Worm (Caenorhabditis elegans) whole organism, L2 larva: ENCODE results near the gene srh-140.

Source experiments
- C34F6.9 ChIP-seq: fragments of 150-350 bp; optimal IDR thresholded peaks from 2 replicates; lab custom pipeline; 2014; ENCODE audit warnings: missing biosample characterization, missing genetic modification characterization
- F13H6.1 ChIP-seq: sonication (generic microtip); optimal IDR thresholded peaks from 2 replicates; lab custom pipeline; 2016; ENCODE audit warnings: missing genetic modification characterization, missing compliant biosample characterization
- R02D3.7 ChIP-seq: fragments of 150-350 bp; optimal IDR thresholded peaks from 2 replicates; lab custom pipeline; 2014; ENCODE audit warnings: missing biosample characterization, missing genetic modification characterization
- ZK546.5 ChIP-seq: sonication (generic microtip); optimal IDR thresholded peaks from 2 replicates; lab custom pipeline; 2017; ENCODE audit warnings: missing biosample characterization, missing genetic modification characterization
- alr-1 ChIP-seq: fragments of 150-350 bp; optimal IDR thresholded peaks from 2 replicates; lab custom pipeline; 2014; ENCODE audit warnings: missing biosample characterization, missing genetic modification characterization
- aly-2 ChIP-seq: fragments of 150-350 bp; optimal IDR thresholded peaks from 2 replicates; lab custom pipeline; 2014; ENCODE audit warnings: missing biosample characterization, missing genetic modification characterization
- ama-1 ChIP-seq: fragments of 150-350 bp; optimal IDR thresholded peaks from 2 replicates; lab custom pipeline; 2018; ENCODE audit warnings: inconsistent platforms
- blmp-1 ChIP-seq: sonication (generic microtip); optimal IDR thresholded peaks from 2 replicates; lab custom pipeline; 2017; ENCODE audit warnings: missing genetic modification characterization, mild to moderate bottlenecking, missing compliant biosample characterization, antibody characterized with exemption, moderate library complexity; ENCODE audit not compliant: insufficient read depth
- ceh-82 ChIP-seq: fragments of 150-350 bp; optimal IDR thresholded peaks from 2 replicates; lab custom pipeline; 2014; ENCODE audit warnings: missing biosample characterization, missing genetic modification characterization
- crh-2 ChIP-seq: sonication (generic microtip); optimal IDR thresholded peaks from 2 replicates; lab custom pipeline; 2017; ENCODE audit warnings: missing biosample characterization, missing genetic modification characterization
- dmd-4 ChIP-seq: sonication (generic microtip); optimal IDR thresholded peaks from 2 replicates; lab custom pipeline; 2017; ENCODE audit warnings: missing biosample characterization, missing genetic modification characterization
- egl-27 ChIP-seq: sonication (generic microtip); optimal IDR thresholded peaks from 3 replicates; lab custom pipeline; 2017; ENCODE audit warnings: missing biosample characterization, missing genetic modification reagents, missing genetic modification characterization
- elt-1 ChIP-seq: fragments of 150-350 bp; optimal IDR thresholded peaks from 2 replicates; lab custom pipeline; 2014; ENCODE audit warnings: missing biosample characterization, missing genetic modification characterization
- elt-3 ChIP-seq: sonication (generic microtip); optimal IDR thresholded peaks from 2 replicates; lab custom pipeline; 2017; ENCODE audit warnings: missing biosample characterization, missing genetic modification characterization
- fos-1 ChIP-seq: fragments of 150-350 bp; optimal IDR thresholded peaks from 2 replicates; lab custom pipeline; 2014; ENCODE audit warnings: missing biosample characterization, missing genetic modification characterization
- gmeb-1 ChIP-seq: fragments of 150-350 bp; optimal IDR thresholded peaks from 2 replicates; lab custom pipeline; 2014; ENCODE audit warnings: missing biosample characterization, missing genetic modification characterization
- lin-11 ChIP-seq: fragments of 150-350 bp; sonication (generic microtip); optimal IDR thresholded peaks from 2 replicates; lab custom pipeline; 2014; ENCODE audit warnings: missing biosample characterization, missing genetic modification characterization, inconsistent platforms, mixed read lengths
- lin-13 ChIP-seq: fragments of 150-350 bp; optimal IDR thresholded peaks from 2 replicates; lab custom pipeline; 2014; ENCODE audit warnings: missing biosample characterization, missing genetic modification reagents, missing genetic modification characterization
- lin-39 ChIP-seq: fragments of 150-350 bp; optimal IDR thresholded peaks from 2 replicates; lab custom pipeline; 2014; ENCODE audit warnings: missing biosample characterization, missing genetic modification reagents, missing genetic modification characterization
- lsy-2 ChIP-seq, 2 experiments: fragments of 150-350 bp in 1 of 2; sonication (generic microtip) in 1 of 2; optimal IDR thresholded peaks; 2 replicates each; lab custom pipeline; 2014 to 2017; ENCODE audit warnings: missing biosample characterization in 2 of 2, missing genetic modification characterization in 2 of 2
- mab-5 ChIP-seq: fragments of 150-350 bp; optimal IDR thresholded peaks from 2 replicates; lab custom pipeline; 2014; ENCODE audit warnings: missing biosample characterization, missing genetic modification characterization
- mbf-1 ChIP-seq: sonication (generic microtip); optimal IDR thresholded peaks from 2 replicates; lab custom pipeline; 2017; ENCODE audit warnings: missing biosample characterization, missing genetic modification characterization
- mdl-1 ChIP-seq, 2 experiments: fragments of 150-350 bp in 1 of 2; sonication (generic microtip) in 1 of 2; optimal IDR thresholded peaks; 2 replicates each; lab custom pipeline; 2017; ENCODE audit warnings: missing biosample characterization in 2 of 2, missing genetic modification characterization in 2 of 2
- nhr-10 ChIP-seq: sonication (generic microtip); optimal IDR thresholded peaks from 2 replicates; lab custom pipeline; 2017; ENCODE audit warnings: missing biosample characterization, missing genetic modification characterization
- nhr-11 ChIP-seq: fragments of 150-350 bp; optimal IDR thresholded peaks from 2 replicates; lab custom pipeline; 2014; ENCODE audit warnings: missing biosample characterization, missing genetic modification characterization
- nhr-12 ChIP-seq: fragments of 150-350 bp; optimal IDR thresholded peaks from 2 replicates; lab custom pipeline; 2014; ENCODE audit warnings: missing biosample characterization, missing genetic modification characterization
- nhr-129 ChIP-seq: fragments of 150-350 bp; optimal IDR thresholded peaks from 2 replicates; lab custom pipeline; 2014; ENCODE audit warnings: missing biosample characterization, missing genetic modification characterization
- nhr-21 ChIP-seq: fragments of 150-350 bp; optimal IDR thresholded peaks from 2 replicates; lab custom pipeline; 2014; ENCODE audit warnings: missing biosample characterization, missing genetic modification characterization
- nhr-23 ChIP-seq: fragments of 150-350 bp; optimal IDR thresholded peaks from 2 replicates; lab custom pipeline; 2014; ENCODE audit warnings: missing biosample characterization, missing genetic modification reagents, missing genetic modification characterization
- nhr-237 ChIP-seq: fragments of 150-350 bp; optimal IDR thresholded peaks from 2 replicates; lab custom pipeline; 2014; ENCODE audit warnings: missing biosample characterization, missing genetic modification characterization
- nhr-25 ChIP-seq: fragments of 150-350 bp; sonication (generic microtip); optimal IDR thresholded peaks from 3 replicates; lab custom pipeline; 2014; ENCODE audit warnings: missing biosample characterization, missing genetic modification characterization
- nhr-6 ChIP-seq: fragments of 150-350 bp; optimal IDR thresholded peaks from 2 replicates; lab custom pipeline; 2014; ENCODE audit warnings: missing biosample characterization, missing genetic modification characterization
- nhr-77 ChIP-seq: fragments of 150-350 bp; optimal IDR thresholded peaks from 2 replicates; lab custom pipeline; 2014; ENCODE audit warnings: missing biosample characterization, missing genetic modification characterization
- peb-1 ChIP-seq: fragments of 150-350 bp; optimal IDR thresholded peaks from 2 replicates; lab custom pipeline; 2014; ENCODE audit warnings: missing biosample characterization, missing genetic modification characterization
- sem-4 ChIP-seq: fragments of 150-350 bp; optimal IDR thresholded peaks from 2 replicates; lab custom pipeline; 2014; ENCODE audit warnings: missing biosample characterization, missing genetic modification reagents, missing genetic modification characterization
- skn-1 ChIP-seq: sonication (generic microtip); optimal IDR thresholded peaks from 2 replicates; lab custom pipeline; 2017; ENCODE audit warnings: missing biosample characterization, missing genetic modification characterization
- sma-9 ChIP-seq, 2 experiments: fragments of 150-350 bp in 1 of 2; sonication (generic microtip) in 1 of 2; optimal IDR thresholded peaks; 2 replicates each; lab custom pipeline; 2014 to 2016; ENCODE audit warnings: missing genetic modification characterization in 2 of 2, mild to moderate bottlenecking in 1 of 2, missing biosample characterization in 1 of 2, missing compliant biosample characterization in 1 of 2, missing genetic modification reagents in 1 of 2, moderate library complexity in 1 of 2
- snpc-4 ChIP-seq: fragments of 150-350 bp; optimal IDR thresholded peaks from 2 replicates; lab custom pipeline; 2014; ENCODE audit warnings: missing biosample characterization, missing genetic modification characterization
- unc-39 ChIP-seq: fragments of 150-350 bp; optimal IDR thresholded peaks from 2 replicates; lab custom pipeline; 2014; ENCODE audit warnings: missing biosample characterization, missing genetic modification characterization
- unc-55 ChIP-seq: fragments of 150-350 bp; sonication (generic microtip); optimal IDR thresholded peaks from 3 replicates; lab custom pipeline; 2014; ENCODE audit warnings: missing biosample characterization, missing genetic modification reagents, missing genetic modification characterization
- unc-62 ChIP-seq: fragments of 150-350 bp; optimal IDR thresholded peaks from 2 replicates; lab custom pipeline; 2014; ENCODE audit warnings: missing biosample characterization, missing genetic modification reagents, missing genetic modification characterization
- zag-1 ChIP-seq: fragments of 150-350 bp; optimal IDR thresholded peaks from 2 replicates; lab custom pipeline; 2014; ENCODE audit warnings: missing biosample characterization, missing genetic modification characterization
- ztf-1 ChIP-seq: fragments of 200-800 bp; sonication (Bioruptor generic); conservative IDR thresholded peaks from 2 replicates; pipeline ENCODE4 v1.3.6; 2022; ENCODE audit warnings: missing genetic modification characterization, missing compliant biosample characterization
- ztf-11 ChIP-seq: sonication (generic microtip); optimal IDR thresholded peaks from 2 replicates; lab custom pipeline; 2017; ENCODE audit warnings: missing biosample characterization, missing genetic modification characterization
- ztf-4 ChIP-seq: fragments of 150-350 bp; optimal IDR thresholded peaks from 2 replicates; lab custom pipeline; 2014; ENCODE audit warnings: missing biosample characterization, missing genetic modification characterization

Gene srh-140

DNA sequence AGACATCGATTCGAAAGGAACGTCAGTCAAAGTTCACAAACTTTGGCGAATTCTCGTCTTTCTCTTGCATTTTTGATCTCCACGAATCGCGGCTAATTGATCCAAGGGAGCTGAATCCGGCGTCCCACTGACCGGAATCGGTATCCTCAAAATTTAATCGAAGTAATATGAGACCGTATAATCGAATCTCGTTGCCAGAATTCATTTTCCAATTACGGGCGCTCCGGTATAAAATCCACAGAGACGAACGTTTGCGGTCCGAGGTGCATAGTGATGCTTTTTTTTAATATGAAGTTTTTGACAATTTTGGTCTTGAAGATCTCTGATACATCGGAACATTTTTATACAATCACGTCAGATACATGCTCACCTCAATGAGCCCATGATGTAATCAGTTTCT is 35.7 kb downstream of the srh-140 start:
- TF ChIP-seq crh-2 (tag; lab: Kevin White, UChicago) (no peak), dmd-4 (tag; lab: Kevin White, UChicago) (no peak), fos-1 (tag; lab: Kevin White, UChicago) (no peak), lsy-2 (tag; optimal IDR thresholded peaks at IDR 0.05; lab: Kevin White, UChicago) (no peak)

DNA sequence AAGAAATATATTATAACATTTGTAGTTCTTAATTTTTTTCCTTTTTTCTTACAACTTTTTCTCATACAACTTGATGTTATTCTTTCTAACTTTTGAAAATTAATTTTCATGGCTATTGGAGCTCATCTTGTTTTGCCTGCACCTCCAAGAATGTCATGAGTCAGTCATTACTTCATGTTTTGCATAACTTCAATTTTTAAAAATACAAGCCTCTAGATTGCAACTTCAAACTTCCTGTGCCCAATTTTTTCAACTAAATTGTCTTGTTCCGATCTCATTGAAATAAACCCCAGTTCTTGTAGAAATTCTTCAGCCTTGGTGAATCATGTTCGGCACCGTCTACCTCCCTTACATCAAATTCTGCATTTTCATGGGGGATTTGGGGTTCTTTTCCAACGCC is 36.5 kb downstream of the srh-140 start, which contains the start of gene str-9:
Gene str-9, plus strand, starts transcription at position 301 of the 400 bp plus-strand sequence.
- TF ChIP-seq sma-9 (GFP tag; optimal IDR thresholded peaks at IDR 0.05; lab: Kevin White, UChicago) (no peak), sma-9 (tag; optimal IDR thresholded peaks at IDR 0.05; lab: Kevin White, UChicago) (no peak), nhr-11 (tag; lab: Kevin White, UChicago) (no peak), mab-5 (tag; lab: Kevin White, UChicago) (no peak), mbf-1 (tag; lab: Kevin White, UChicago) (no peak), F13H6.1 (tag; lab: Kevin White, UChicago) (no peak), nhr-77 (tag; lab: Kevin White, UChicago) (no peak), nhr-21 (tag; lab: Kevin White, UChicago) (no peak), ztf-1 (GFP tag; lab: Robert Waterston, UW) (no peak), crh-2 (tag; lab: Kevin White, UChicago) (no peak), ztf-4 (no peak), nhr-237 (no peak), nhr-6 (tag; lab: Kevin White, UChicago) (no peak), C34F6.9 (tag; lab: Kevin White, UChicago) (no peak), alr-1 (tag; lab: Kevin White, UChicago) (no peak), sem-4 (tag; lab: Kevin White, UChicago) (no peak), gmeb-1 (tag; lab: Kevin White, UChicago) (no peak), nhr-10 (no peak), ZK546.5 (no peak), unc-39 (tag; lab: Kevin White, UChicago) (no peak), lin-11 (tag; lab: Kevin White, UChicago) (no peak)

DNA sequence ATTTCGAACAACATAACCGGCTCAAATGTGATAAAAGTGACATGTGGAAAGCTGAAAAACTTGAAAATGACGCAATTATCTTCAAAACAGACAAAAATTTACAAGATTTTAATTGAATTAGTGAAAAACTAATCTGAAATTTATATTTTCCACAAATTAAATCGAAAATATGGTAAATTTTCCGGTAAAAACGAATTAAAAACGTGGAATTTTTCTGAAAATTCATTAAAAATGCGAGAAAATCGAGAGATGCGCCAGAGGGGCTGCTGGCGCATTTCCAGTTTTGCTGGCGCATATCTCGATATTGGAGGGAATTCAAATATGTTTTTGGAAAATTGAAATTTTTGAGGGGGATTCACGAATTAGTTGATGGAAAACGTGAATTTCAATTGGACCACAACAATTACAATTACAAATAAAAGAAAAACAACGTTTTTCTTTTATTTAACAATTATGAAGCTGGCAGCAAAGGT is 44.2 kb downstream of the srh-140 start, which contains the start of the genes haf-3 and F57A10.2:
Gene haf-3, minus strand, starts transcription at position 51 of the 473 bp plus-strand sequence.
Gene F57A10.2, plus strand, starts transcription at position 454 of the 473 bp plus-strand sequence.
- no peak for TF ChIP-seq unc-39 (tag; lab: Kevin White, UChicago)
- peak; percentile 64 for TF ChIP-seq lin-11 (tag; lab: Kevin White, UChicago)
- TF ChIP-seq ztf-1 (GFP tag; lab: Robert Waterston, UW) = no peak
- peak; percentile 87 for TF ChIP-seq nhr-21 (tag; lab: Kevin White, UChicago)
- no peak for TF ChIP-seq aly-2 (tag; lab: Kevin White, UChicago)
- peak; percentile 78 for TF ChIP-seq nhr-129 (tag; lab: Kevin White, UChicago)
- peak; percentile 60 for TF ChIP-seq ama-1 (lab: Kevin White, UChicago)
- peak; percentile 94 for TF ChIP-seq crh-2 (tag; lab: Kevin White, UChicago)
- TF ChIP-seq fos-1 (tag; lab: Kevin White, UChicago) = peak; percentile 57
- TF ChIP-seq snpc-4 (tag; lab: Kevin White, UChicago) = peak; percentile 87
- no peak for TF ChIP-seq nhr-23 (tag; lab: Kevin White, UChicago)
- TF ChIP-seq nhr-25 = peak; percentile 92
- TF ChIP-seq elt-3 (tag; lab: Kevin White, UChicago) = no peak
- peak; percentile 83 for TF ChIP-seq sem-4 (tag; lab: Kevin White, UChicago)
- no peak for TF ChIP-seq nhr-12 (tag; lab: Kevin White, UChicago)
- peak; percentile 92 to 96 for TF ChIP-seq lsy-2 (tag; optimal IDR thresholded peaks at IDR 0.05; lab: Kevin White, UChicago)
- TF ChIP-seq C34F6.9 (tag; lab: Kevin White, UChicago) = peak; percentile 96
- TF ChIP-seq R02D3.7 (tag; lab: Kevin White, UChicago) = peak; percentile 72
- no peak for TF ChIP-seq alr-1 (tag; lab: Kevin White, UChicago)
- peak; percentile 41 for TF ChIP-seq dmd-4 (tag; lab: Kevin White, UChicago)
- TF ChIP-seq unc-55 (GFP tag; lab: Kevin White, UChicago) = peak; percentile 94
- TF ChIP-seq ceh-82 (tag; lab: Kevin White, UChicago) = peak; percentile 78
- TF ChIP-seq sma-9 (GFP tag; optimal IDR thresholded peaks at IDR 0.05; lab: Kevin White, UChicago) = peak; percentile 95
- no peak for TF ChIP-seq sma-9 (tag; optimal IDR thresholded peaks at IDR 0.05; lab: Kevin White, UChicago)
- TF ChIP-seq ztf-11 (tag; lab: Kevin White, UChicago) = no peak
- peak; percentile 91 for TF ChIP-seq F13H6.1 (tag; lab: Kevin White, UChicago)
- TF ChIP-seq nhr-11 (tag; lab: Kevin White, UChicago) = no peak
- no peak for TF ChIP-seq skn-1 (tag; lab: Kevin White, UChicago)
- TF ChIP-seq elt-1 (tag; lab: Kevin White, UChicago) = no peak
- TF ChIP-seq lin-39 (tag; lab: Kevin White, UChicago) = no peak
- no peak for TF ChIP-seq ZK546.5
- TF ChIP-seq nhr-10 = peak; percentile 81
- peak; percentile 84 for TF ChIP-seq nhr-6 (tag; lab: Kevin White, UChicago)
- TF ChIP-seq mbf-1 (tag; lab: Kevin White, UChicago) = no peak
- peak in 1 of 2 experiments; percentile 19 for TF ChIP-seq mdl-1 (tag; optimal IDR thresholded peaks at IDR 0.05; lab: Kevin White, UChicago)
- TF ChIP-seq unc-62 = peak; percentile 33
- TF ChIP-seq ztf-4 = peak; percentile 84
- peak; percentile 80 for TF ChIP-seq nhr-237
- TF ChIP-seq egl-27 (tag; lab: Kevin White, UChicago) = peak; percentile 92
- peak; percentile 99 for TF ChIP-seq gmeb-1 (tag; lab: Kevin White, UChicago)
- TF ChIP-seq lin-13 = peak; percentile 92
- no peak for TF ChIP-seq peb-1 (tag; lab: Kevin White, UChicago)
- peak; percentile 9 for TF ChIP-seq blmp-1
- peak; percentile 68 for TF ChIP-seq nhr-77 (tag; lab: Kevin White, UChicago)
- TF ChIP-seq zag-1 (tag; lab: Kevin White, UChicago) = peak; percentile 67
